Fruit fly (Drosophila melanogaster) whole organism, wandering third instar larva: ENCODE measurements around the gene CG46313.

Experiments
- Abd-B ChIP-seq: fragments of >200 bp; optimal IDR thresholded peaks from 2 replicates; lab custom pipeline; 2017; ENCODE audit warnings: missing biosample characterization, missing genetic modification characterization
- CG32264 ChIP-seq: fragments of 200-800 bp; sonication (Bioruptor generic); optimal IDR thresholded peaks from 2 replicates; lab custom pipeline; 2016; ENCODE audit warnings: missing biosample characterization, missing genetic modification characterization
- CG9705 ChIP-seq: fragments of 200-800 bp; sonication (Bioruptor generic); optimal IDR thresholded peaks from 2 replicates; lab custom pipeline; 2018; ENCODE audit warnings: missing biosample characterization, mild to moderate bottlenecking, missing genetic modification characterization
- CrebA ChIP-seq: fragments of 200-800 bp; sonication (Bioruptor generic); optimal IDR thresholded peaks from 2 replicates; lab custom pipeline; 2016; ENCODE audit warnings: missing biosample characterization, mild to moderate bottlenecking, missing genetic modification characterization, borderline replicate concordance
- Dfd ChIP-seq: fragments of >200 bp; optimal IDR thresholded peaks from 2 replicates; lab custom pipeline; 2017; ENCODE audit warnings: missing biosample characterization, missing genetic modification characterization
- Dif ChIP-seq: fragments of 200-275, 200-300 bp; sonication (Bioruptor generic); optimal IDR thresholded peaks from 2 replicates; lab custom pipeline; 2018; ENCODE audit warnings: missing biosample characterization, missing genetic modification characterization; ENCODE audit not compliant: partially characterized antibody
- GATAd ChIP-seq: sonication (Bioruptor generic); optimal IDR thresholded peaks from 2 replicates; lab custom pipeline; 2016; ENCODE audit warnings: missing biosample characterization, missing genetic modification characterization
- HLH106 ChIP-seq: fragments of 200-800 bp; optimal IDR thresholded peaks from 3 replicates; lab custom pipeline; 2019; ENCODE audit warnings: missing biosample characterization, mild to moderate bottlenecking, missing genetic modification characterization, moderate library complexity
- Hnf4 ChIP-seq: fragments of 200-800 bp; sonication (Bioruptor generic); optimal IDR thresholded peaks from 2 replicates; lab custom pipeline; 2016; ENCODE audit warnings: missing biosample characterization, mild to moderate bottlenecking, missing genetic modification characterization
- Hr78 ChIP-seq: fragments of >200 bp; optimal IDR thresholded peaks from 2 replicates; lab custom pipeline; 2017; ENCODE audit warnings: missing biosample characterization, missing genetic modification characterization
- Myc ChIP-seq: fragments of >200 bp; optimal IDR thresholded peaks from 2 replicates; lab custom pipeline; 2017
- N ChIP-seq: fragments of >200 bp; optimal IDR thresholded peaks from 2 replicates; lab custom pipeline; 2018; ENCODE audit warnings: missing biosample characterization, missing external identifiers, missing genetic modification characterization
- OdsH ChIP-seq: fragments of 200-800 bp; sonication (Bioruptor generic); optimal IDR thresholded peaks from 2 replicates; lab custom pipeline; 2016; ENCODE audit warnings: missing biosample characterization, mild to moderate bottlenecking, missing genetic modification characterization
- Rel ChIP-seq, 2 experiments: fragments of 200-800 bp; sonication (Bioruptor generic) in 1 of 2; optimal IDR thresholded peaks; 2 replicates in 1 of 2; 3 replicates in 1 of 2; lab custom pipeline; 2016 to 2019; ENCODE audit warnings: mild to moderate bottlenecking in 2 of 2, missing biosample characterization in 2 of 2, missing genetic modification characterization in 2 of 2, moderate library complexity in 1 of 2
- Sp1 ChIP-seq: fragments of 200-800 bp; sonication (Bioruptor generic); optimal IDR thresholded peaks from 3 replicates; lab custom pipeline; 2019; ENCODE audit warnings: missing biosample characterization, mild to moderate bottlenecking, missing genetic modification characterization, moderate library complexity
- brk ChIP-seq: fragments of 200-800 bp; sonication (Bioruptor generic); optimal IDR thresholded peaks from 2 replicates; lab custom pipeline; 2016; ENCODE audit warnings: missing biosample characterization, mild to moderate bottlenecking, missing genetic modification characterization
- dmrt93B ChIP-seq: fragments of 200-800 bp; sonication (Bioruptor generic); optimal IDR thresholded peaks from 2 replicates; lab custom pipeline; 2018; ENCODE audit warnings: missing biosample characterization, mild to moderate bottlenecking, missing genetic modification characterization
- dsf ChIP-seq: sonication (Bioruptor generic); optimal IDR thresholded peaks from 2 replicates; lab custom pipeline; 2016; ENCODE audit warnings: missing biosample characterization, missing genetic modification characterization, borderline replicate concordance
- foxo ChIP-seq, 2 experiments: fragments of 200-800 bp; sonication (Bioruptor generic); optimal IDR thresholded peaks; 2 replicates in 1 of 2; 3 replicates in 1 of 2; lab custom pipeline; 2016 to 2017; ENCODE audit warnings: missing biosample characterization in 2 of 2, missing genetic modification characterization in 2 of 2
- fru ChIP-seq: fragments of 200-800 bp; sonication (Bioruptor generic); optimal IDR thresholded peaks from 3 replicates; lab custom pipeline; 2016; ENCODE audit warnings: missing biosample characterization, mild to moderate bottlenecking, missing genetic modification characterization
- h ChIP-seq: fragments of 200-800 bp; sonication (Bioruptor generic); optimal IDR thresholded peaks from 3 replicates; lab custom pipeline; 2016; ENCODE audit warnings: missing biosample characterization, mild to moderate bottlenecking, missing genetic modification characterization
- lola ChIP-seq: fragments of >200 bp; optimal IDR thresholded peaks from 2 replicates; lab custom pipeline; 2017; ENCODE audit warnings: missing biosample characterization, missing genetic modification characterization
- pan ChIP-seq: fragments of >200 bp; optimal IDR thresholded peaks from 2 replicates; lab custom pipeline; 2017
- psq ChIP-seq: fragments of 200-800 bp; sonication (Bioruptor generic); optimal IDR thresholded peaks from 3 replicates; lab custom pipeline; 2017; ENCODE audit warnings: missing biosample characterization, mild to moderate bottlenecking, missing genetic modification characterization, moderate library complexity
- rgr ChIP-seq: fragments of 200-800 bp; sonication (Bioruptor generic); optimal IDR thresholded peaks from 3 replicates; lab custom pipeline; 2016; ENCODE audit warnings: missing biosample characterization, mild to moderate bottlenecking, missing genetic modification characterization
- sv ChIP-seq: fragments of 200-800 bp; sonication (Bioruptor generic); optimal IDR thresholded peaks from 3 replicates; lab custom pipeline; 2016; ENCODE audit warnings: missing biosample characterization, missing genetic modification characterization
- tai ChIP-seq: sonication (Bioruptor generic); optimal IDR thresholded peaks from 2 replicates; lab custom pipeline; 2016; ENCODE audit warnings: missing biosample characterization, missing genetic modification characterization
- usp ChIP-seq: fragments of >200 bp; optimal IDR thresholded peaks from 2 replicates; lab custom pipeline; 2017; ENCODE audit warnings: missing biosample characterization, missing genetic modification characterization
- woc ChIP-seq: sonication (Bioruptor generic); optimal IDR thresholded peaks from 2 replicates; lab custom pipeline; 2016; ENCODE audit warnings: missing biosample characterization, mild to moderate bottlenecking, missing genetic modification characterization

CG46313 gene

DNA sequence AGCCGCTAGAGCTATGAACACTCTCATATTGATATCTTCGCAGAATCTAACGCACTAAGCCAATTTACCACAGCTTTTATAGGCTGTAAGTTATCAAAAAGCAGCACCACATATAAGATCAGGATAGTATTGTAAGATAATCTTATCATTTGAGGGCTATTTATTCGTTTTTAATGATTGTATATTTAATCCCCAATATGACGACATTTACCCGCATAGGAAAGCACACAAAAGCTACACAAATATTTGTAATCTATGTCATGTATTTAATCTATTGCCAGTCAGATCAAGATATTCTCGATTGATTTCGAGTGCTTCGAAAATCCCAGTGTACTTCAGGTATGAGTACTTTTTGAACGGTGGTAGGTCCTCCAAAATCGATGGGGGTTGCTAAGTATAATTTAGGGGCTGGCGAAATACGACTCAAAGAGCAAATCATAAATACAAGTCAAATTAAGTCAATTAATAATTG is 41.4 kb downstream of the CG46313 start, which contains the start of gene CG17191:
CG17191 (minus strand) TSS at position 51 of the 472 bp plus-strand sequence.
- no peak for TF ChIP-seq psq
- no peak for TF ChIP-seq Rel (GFP tag; optimal IDR thresholded peaks at IDR 0.05; lab: Kevin White, UChicago)
- TF ChIP-seq Rel (tag; optimal IDR thresholded peaks at IDR 0.05; lab: Kevin White, UChicago) = peak; percentile 29
- no peak for TF ChIP-seq dsf (GFP tag; lab: Kevin White, UChicago)
- no peak for TF ChIP-seq Dfd (GFP tag; lab: Kevin White, UChicago)
- TF ChIP-seq Sp1 (GFP tag; lab: Kevin White, UChicago) = no peak

DNA sequence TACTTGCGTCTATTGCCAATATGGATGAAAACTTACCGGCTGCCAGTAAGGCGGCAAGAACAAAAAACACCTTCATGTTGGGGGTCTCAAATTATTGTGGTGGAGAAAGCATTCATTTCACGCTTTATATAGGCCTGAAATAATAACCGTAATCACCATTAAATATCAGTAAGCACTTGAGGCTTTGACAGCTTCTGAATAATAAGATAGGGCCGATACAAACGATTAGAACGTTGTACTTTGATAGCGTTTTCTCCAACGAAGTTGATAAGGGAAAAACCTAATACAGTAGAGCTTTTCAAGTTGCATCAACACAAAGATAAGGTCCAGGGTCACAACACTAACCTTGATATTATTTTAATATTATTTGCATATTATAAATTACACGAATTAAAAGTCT is 42.9 kb downstream of the CG46313 start, which contains the start of gene CG6283:
CG6283 (minus strand) TSS at position 101 of the 400 bp plus-strand sequence.
- TF ChIP-seq pan (lab: Kevin White, UChicago) (no peak), dmrt93B (GFP tag; lab: Kevin White, UChicago) (no peak), CG32264 (GFP tag; lab: Kevin White, UChicago) (no peak), Dif (GFP tag; lab: Kevin White, UChicago) (no peak), OdsH (no peak), brk (GFP tag; lab: Kevin White, UChicago) (no peak), h (GFP tag; lab: Kevin White, UChicago) (no peak), CG9705 (GFP tag; lab: Kevin White, UChicago) (no peak), Rel (GFP tag; optimal IDR thresholded peaks at IDR 0.05; lab: Kevin White, UChicago) (no peak), Rel (tag; optimal IDR thresholded peaks at IDR 0.05; lab: Kevin White, UChicago) (no peak), Hr78 (GFP tag; lab: Kevin White, UChicago) (no peak), Abd-B (GFP tag; lab: Kevin White, UChicago) (no peak), Myc (lab: Kevin White, UChicago) (no peak)
- TF ChIP-seq, all 38 proteins: peak for 0

DNA sequence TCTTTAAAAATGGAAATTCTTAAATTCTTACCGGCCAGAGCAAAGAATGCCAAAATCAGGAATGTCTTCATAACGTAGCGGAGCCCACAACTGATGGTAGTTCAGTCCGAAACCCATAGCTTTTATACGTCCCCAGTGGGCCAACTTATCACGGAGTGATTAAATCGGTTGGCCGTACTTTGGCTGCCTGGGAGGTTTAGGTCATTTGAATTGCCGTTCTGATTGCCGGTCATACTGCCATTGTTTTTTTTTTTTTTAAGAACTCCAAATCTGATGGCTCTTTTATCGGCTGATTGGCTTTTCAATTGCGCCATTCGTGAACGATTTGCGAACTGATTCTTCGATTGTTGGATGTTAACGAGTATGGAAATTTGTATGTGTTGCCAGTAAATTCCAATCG is 44.8 kb downstream of the CG46313 start, which contains the start of gene CG6277:
CG6277 (minus strand) TSS at position 101 of the 400 bp plus-strand sequence.
- TF ChIP-seq Abd-B (GFP tag; lab: Kevin White, UChicago) = no peak
- no peak for TF ChIP-seq N (GFP tag; lab: Kevin White, UChicago)
- no peak for TF ChIP-seq Hnf4
- TF ChIP-seq rgr (GFP tag; lab: Kevin White, UChicago) = no peak
- TF ChIP-seq tai (GFP tag; lab: Kevin White, UChicago) = no peak
- no peak for TF ChIP-seq GATAd (GFP tag; lab: Kevin White, UChicago)
- TF ChIP-seq usp = no peak
- TF ChIP-seq lola = no peak
- no peak for TF ChIP-seq dsf (GFP tag; lab: Kevin White, UChicago)
- TF ChIP-seq sv = no peak

DNA sequence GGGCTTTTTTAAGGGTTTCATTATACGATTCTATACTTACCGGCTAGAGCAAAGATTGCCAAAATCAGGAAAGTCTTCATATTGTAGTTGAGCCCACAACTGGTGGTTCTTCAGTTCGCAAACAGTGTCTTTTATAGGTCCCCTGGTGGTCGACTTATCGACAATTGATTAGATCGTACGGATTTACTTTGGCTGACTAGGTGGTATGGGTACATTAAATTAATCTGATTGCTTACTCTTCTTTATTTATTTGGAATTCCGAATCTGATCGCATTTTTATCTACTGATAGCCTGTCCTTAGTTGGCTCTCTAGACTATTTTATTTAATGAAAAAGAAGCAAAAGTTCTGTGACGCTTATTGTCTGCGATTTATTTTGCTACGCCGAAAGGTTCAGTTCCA is 47.7 kb downstream of the CG46313 start, which contains the start of gene CG6271:
CG6271 (minus strand) TSS at position 101 of the 400 bp plus-strand sequence.
- no peak for TF ChIP-seq Rel (GFP tag; optimal IDR thresholded peaks at IDR 0.05; lab: Kevin White, UChicago)
- no peak for TF ChIP-seq Rel (tag; optimal IDR thresholded peaks at IDR 0.05; lab: Kevin White, UChicago)
- TF ChIP-seq pan (lab: Kevin White, UChicago) = no peak

DNA sequence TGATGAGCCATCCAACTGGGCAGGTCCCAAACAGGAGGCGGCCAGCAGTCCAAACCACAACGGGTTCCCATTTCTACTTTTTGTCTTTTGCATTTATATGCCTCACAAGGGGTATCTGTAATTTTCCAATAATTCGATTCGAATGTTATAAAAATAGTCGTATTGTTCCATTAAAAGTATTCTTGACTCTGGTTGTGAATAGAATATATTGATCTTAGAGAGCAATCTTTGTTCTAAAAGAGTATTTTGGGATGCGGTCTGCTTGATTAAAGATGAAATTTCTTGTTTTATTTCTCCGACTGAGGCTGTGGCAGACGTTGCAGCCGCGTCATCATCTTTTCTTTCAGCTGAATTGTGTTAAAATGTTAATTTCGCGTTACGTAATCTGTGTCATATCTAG is 55.6 kb downstream of the CG46313 start:
- TF ChIP-seq foxo (GFP tag; optimal IDR thresholded peaks at IDR 0.05; lab: Kevin White, UChicago) (no peak), woc (no peak), CrebA (GFP tag; lab: Kevin White, UChicago) (no peak), GATAd (GFP tag; lab: Kevin White, UChicago) (no peak), HLH106 (tag; lab: Kevin White, UChicago) (no peak), Abd-B (GFP tag; lab: Kevin White, UChicago) (no peak), sv (no peak), fru (no peak), Dif (GFP tag; lab: Kevin White, UChicago) (no peak), OdsH (no peak)
